Fruit fly (Drosophila melanogaster): Measurements from ENCODE around the gene CG1632.

dm6 chrX:8233915-8234565 lies 18.4 kb upstream of the CG1632 start:
- TF ChIP-seq CG17806 (tag; optimal IDR thresholded peaks at IDR 0.05) = no peak
- no peak for TF ChIP-seq CG32121 (GFP tag; IDR thresholded peaks at IDR 0.05)
- no peak for TF ChIP-seq Pif1B (GFP tag; optimal IDR thresholded peaks at IDR 0.05)
